Worm (Caenorhabditis elegans) whole organism, late embryonic: ENCODE data around the gene Y82E9BR.6.

Experiments used
- F13H6.1 ChIP-seq: sonication (generic microtip); optimal IDR thresholded peaks from 2 replicates; lab custom pipeline; 2016; ENCODE audit warnings: missing genetic modification characterization, missing compliant biosample characterization
- T23F11.4 ChIP-seq: fragments of 200-800 bp; sonication (Bioruptor generic); optimal IDR thresholded peaks from 2 replicates; lab custom pipeline; 2018; ENCODE audit warnings: mild to moderate bottlenecking, missing genetic modification characterization, missing compliant biosample characterization
- ceh-14 ChIP-seq: sonication (generic microtip); optimal IDR thresholded peaks from 2 replicates; lab custom pipeline; 2016; ENCODE audit warnings: missing genotype, missing genetic modification characterization, missing compliant biosample characterization
- ceh-22 ChIP-seq: sonication (generic microtip); optimal IDR thresholded peaks from 2 replicates; lab custom pipeline; 2017; ENCODE audit warnings: missing biosample characterization, missing genetic modification characterization
- ceh-24 ChIP-seq: sonication (generic microtip); optimal IDR thresholded peaks from 2 replicates; lab custom pipeline; 2016; ENCODE audit warnings: mild to moderate bottlenecking, missing genetic modification characterization, missing compliant biosample characterization
- ceh-30 ChIP-seq: fragments of 150-350 bp; optimal IDR thresholded peaks from 2 replicates; lab custom pipeline; 2014; ENCODE audit warnings: missing biosample characterization, missing genetic modification characterization
- ceh-31 ChIP-seq: sonication (generic microtip); optimal IDR thresholded peaks from 2 replicates; lab custom pipeline; 2016; ENCODE audit warnings: missing genetic modification characterization, missing compliant biosample characterization
- ceh-34 ChIP-seq: sonication (generic microtip); optimal IDR thresholded peaks from 2 replicates; lab custom pipeline; 2016; ENCODE audit warnings: mild to moderate bottlenecking, missing genetic modification characterization, missing compliant biosample characterization
- ceh-45 ChIP-seq: fragments of 200-800 bp; sonication (Bioruptor generic); IDR thresholded peaks from 2 replicates; pipeline ENCODE4 v1.3.6; 2022; ENCODE audit warnings: missing genetic modification reagents, missing genetic modification characterization, missing compliant biosample characterization
- ceh-48 ChIP-seq: sonication (generic microtip); optimal IDR thresholded peaks from 2 replicates; lab custom pipeline; 2016; ENCODE audit warnings: missing genetic modification characterization, inconsistent platforms, missing compliant biosample characterization
- ceh-6 ChIP-seq: fragments of 200-800 bp; sonication (Bioruptor generic); optimal IDR thresholded peaks from 2 replicates; lab custom pipeline; 2018; ENCODE audit warnings: mild to moderate bottlenecking, missing genetic modification characterization, missing compliant biosample characterization
- che-1 ChIP-seq: sonication (generic microtip); optimal IDR thresholded peaks from 2 replicates; lab custom pipeline; 2016; ENCODE audit warnings: mild to moderate bottlenecking, missing genetic modification characterization, missing compliant biosample characterization
- dmd-4 ChIP-seq: sonication (generic microtip); optimal IDR thresholded peaks from 2 replicates; lab custom pipeline; 2016; ENCODE audit warnings: borderline replicate concordance, missing genetic modification characterization, missing compliant biosample characterization
- ets-4 ChIP-seq: sonication (generic microtip); optimal IDR thresholded peaks from 2 replicates; lab custom pipeline; 2016; ENCODE audit warnings: missing genetic modification characterization, missing compliant biosample characterization
- fkh-6 ChIP-seq: sonication (generic microtip); optimal IDR thresholded peaks from 2 replicates; lab custom pipeline; 2016; ENCODE audit warnings: missing genetic modification characterization, missing compliant biosample characterization
- gmeb-2 ChIP-seq: sonication (generic microtip); optimal IDR thresholded peaks from 2 replicates; lab custom pipeline; 2016; ENCODE audit warnings: missing genetic modification characterization, inconsistent platforms, missing compliant biosample characterization
- hlh-6 ChIP-seq: sonication (generic microtip); optimal IDR thresholded peaks from 2 replicates; lab custom pipeline; 2016; ENCODE audit warnings: missing genotype, missing genetic modification characterization, missing compliant biosample characterization
- lim-6 ChIP-seq: sonication (generic microtip); optimal IDR thresholded peaks from 2 replicates; lab custom pipeline; 2016; ENCODE audit warnings: missing genetic modification characterization, missing compliant biosample characterization
- lin-11 ChIP-seq: fragments of 200-800 bp; sonication (Bioruptor generic); optimal IDR thresholded peaks from 2 replicates; lab custom pipeline; 2018; ENCODE audit warnings: mild to moderate bottlenecking, missing genetic modification characterization, missing compliant biosample characterization
- madf-2 ChIP-seq: sonication (generic microtip); optimal IDR thresholded peaks from 2 replicates; lab custom pipeline; 2017; ENCODE audit warnings: missing genetic modification characterization, missing compliant biosample characterization
- mec-3 ChIP-seq: sonication (generic microtip); optimal IDR thresholded peaks from 2 replicates; lab custom pipeline; 2016; ENCODE audit warnings: borderline replicate concordance, missing genetic modification characterization, missing compliant biosample characterization
- nfya-1 ChIP-seq: sonication (generic microtip); optimal IDR thresholded peaks from 2 replicates; lab custom pipeline; 2017; ENCODE audit warnings: missing genetic modification characterization, mild to moderate bottlenecking, missing compliant biosample characterization, antibody characterized with exemption, moderate library complexity
- npax-4 ChIP-seq: sonication (generic microtip); optimal IDR thresholded peaks from 2 replicates; lab custom pipeline; 2016; ENCODE audit warnings: missing genetic modification characterization, missing compliant biosample characterization
- odd-2 ChIP-seq: sonication (generic microtip); optimal IDR thresholded peaks from 2 replicates; lab custom pipeline; 2017; ENCODE audit warnings: antibody characterized with exemption, mild to moderate bottlenecking, missing genetic modification characterization, missing compliant biosample characterization
- pag-3 ChIP-seq: sonication (generic microtip); optimal IDR thresholded peaks from 2 replicates; lab custom pipeline; 2016; ENCODE audit warnings: missing compliant biosample characterization, missing genetic modification characterization, borderline replicate concordance
- pat-9 ChIP-seq: fragments of 200-800 bp; sonication (Bioruptor generic); optimal IDR thresholded peaks from 2 replicates; lab custom pipeline; 2018; ENCODE audit warnings: mild to moderate bottlenecking, missing genetic modification characterization, moderate library complexity, missing compliant biosample characterization
- pax-1 ChIP-seq: fragments of 150-350 bp; optimal IDR thresholded peaks from 2 replicates; lab custom pipeline; 2014; ENCODE audit warnings: missing biosample characterization, missing genetic modification characterization
- pha-2 ChIP-seq: sonication (generic microtip); optimal IDR thresholded peaks from 2 replicates; lab custom pipeline; 2017; ENCODE audit warnings: mild to moderate bottlenecking, missing genetic modification characterization, missing compliant biosample characterization
- pqm-1 ChIP-seq: sonication (generic microtip); optimal IDR thresholded peaks from 2 replicates; lab custom pipeline; 2016; ENCODE audit warnings: missing genetic modification characterization, missing compliant biosample characterization
- ref-2 ChIP-seq: sonication (generic microtip); optimal IDR thresholded peaks from 2 replicates; lab custom pipeline; 2016; ENCODE audit warnings: missing genetic modification characterization, missing compliant biosample characterization
- sox-4 ChIP-seq: sonication (generic microtip); optimal IDR thresholded peaks from 2 replicates; lab custom pipeline; 2017; ENCODE audit warnings: mild to moderate bottlenecking, missing genetic modification characterization, inconsistent platforms, missing compliant biosample characterization
- tbx-2 ChIP-seq: sonication (generic microtip); optimal IDR thresholded peaks from 2 replicates; lab custom pipeline; 2016; ENCODE audit warnings: missing genetic modification characterization, missing compliant biosample characterization
- tbx-7 ChIP-seq: sonication (generic microtip); optimal IDR thresholded peaks from 2 replicates; lab custom pipeline; 2016; ENCODE audit warnings: missing genotype, missing genetic modification characterization, missing compliant biosample characterization
- unc-3 ChIP-seq, 2 experiments: fragments of 200-800 bp in 1 of 2; sonication (Bioruptor generic) in 1 of 2; sonication (generic microtip) in 1 of 2; conservative IDR thresholded peaks in 1 of 2; optimal IDR thresholded peaks in 1 of 2; 2 replicates each; pipeline versions ENCODE4 v1.3.6 to Lab custom; 2016 to 2022; ENCODE audit warnings: missing compliant biosample characterization in 2 of 2, missing genetic modification characterization in 2 of 2, missing genetic modification reagents in 1 of 2
- unc-42 ChIP-seq: sonication (generic microtip); optimal IDR thresholded peaks from 2 replicates; lab custom pipeline; 2016; ENCODE audit warnings: missing genotype, missing genetic modification characterization, missing compliant biosample characterization
- unc-55 ChIP-seq: sonication (generic microtip); optimal IDR thresholded peaks from 2 replicates; lab custom pipeline; 2017; ENCODE audit warnings: missing biosample characterization, missing genetic modification reagents, missing genetic modification characterization

The Y82E9BR.6 gene

ce11 chrIII:1347003-1347402 lies 34.0 kb upstream of the Y82E9BR.6 start:
- TF ChIP-seq sox-4 (tag; lab: Kevin White, UChicago) = no peak
- no peak for TF ChIP-seq ceh-48 (tag; lab: Kevin White, UChicago)
- no peak for TF ChIP-seq unc-55 (GFP tag; lab: Kevin White, UChicago)
- no peak for TF ChIP-seq T23F11.4 (GFP tag; lab: Kevin White, UChicago)
- no peak for TF ChIP-seq lim-6 (tag; lab: Kevin White, UChicago)
- no peak for TF ChIP-seq npax-4 (tag; lab: Kevin White, UChicago)
- no peak for TF ChIP-seq dmd-4 (tag; lab: Kevin White, UChicago)
- TF ChIP-seq hlh-6 = no peak
- TF ChIP-seq pha-2 (tag; lab: Kevin White, UChicago) = no peak
- no peak for TF ChIP-seq pqm-1 (tag; lab: Kevin White, UChicago)
- TF ChIP-seq pag-3 (tag; lab: Kevin White, UChicago) = no peak
- TF ChIP-seq unc-3 (GFP tag; conservative IDR thresholded peaks at IDR 0.05; lab: Robert Waterston, UW) = no peak
- TF ChIP-seq unc-3 (tag; optimal IDR thresholded peaks at IDR 0.05; lab: Kevin White, UChicago) = no peak

DNA sequence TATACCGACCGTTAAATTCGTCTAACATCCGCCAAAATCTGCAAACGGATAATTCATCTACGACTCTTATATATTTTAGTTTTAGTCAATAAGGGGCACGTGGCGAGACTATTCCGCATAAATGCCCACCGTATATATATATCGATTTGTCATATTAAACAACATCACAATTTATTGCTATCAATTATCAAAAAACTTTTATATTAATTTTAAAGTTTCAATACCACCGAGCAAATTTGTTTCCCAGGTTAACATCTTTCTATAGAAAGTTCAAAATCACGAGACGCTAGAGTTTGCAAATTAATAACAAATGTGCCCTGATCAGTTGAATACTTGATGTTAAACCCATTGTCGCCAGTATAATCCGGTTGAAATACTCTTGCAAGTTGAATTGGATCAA lies 33.5 kb upstream of the Y82E9BR.6 start, which contains the start of gene Y82E9BL.5:
Y82E9BL.5 (minus strand) TSS at position 101 of the 400 bp plus-strand sequence.
- TF ChIP-seq tbx-2 (tag; lab: Kevin White, UChicago) (no peak), ceh-24 (tag; lab: Kevin White, UChicago) (no peak), gmeb-2 (no peak), ceh-30 (tag; lab: Kevin White, UChicago) (no peak), F13H6.1 (tag; lab: Kevin White, UChicago) (no peak), ceh-14 (tag; lab: Kevin White, UChicago) (no peak)

- TF ChIP-seq unc-42 (no peak), F13H6.1 (tag; lab: Kevin White, UChicago) (no peak), ceh-22 (tag; lab: Kevin White, UChicago) (no peak), tbx-7 (tag; lab: Kevin White, UChicago) (no peak), pax-1 (tag; lab: Kevin White, UChicago) (no peak), lin-11 (tag; lab: Kevin White, UChicago) (no peak), che-1 (tag; lab: Kevin White, UChicago) (no peak), pat-9 (tag; lab: Kevin White, UChicago) (no peak), pqm-1 (tag; lab: Kevin White, UChicago) (no peak), madf-2 (tag; lab: Kevin White, UChicago) (no peak), ceh-30 (tag; lab: Kevin White, UChicago) (no peak)
- TF ChIP-seq, all 69 proteins: peak for 0
Observed at ce11 chrIII:1349313-1349712, 31.7 kb upstream of the Y82E9BR.6 start, which contains the start of gene fbxa-25. TSS of gene fbxa-25 (minus strand) at chrIII:1349450.

DNA sequence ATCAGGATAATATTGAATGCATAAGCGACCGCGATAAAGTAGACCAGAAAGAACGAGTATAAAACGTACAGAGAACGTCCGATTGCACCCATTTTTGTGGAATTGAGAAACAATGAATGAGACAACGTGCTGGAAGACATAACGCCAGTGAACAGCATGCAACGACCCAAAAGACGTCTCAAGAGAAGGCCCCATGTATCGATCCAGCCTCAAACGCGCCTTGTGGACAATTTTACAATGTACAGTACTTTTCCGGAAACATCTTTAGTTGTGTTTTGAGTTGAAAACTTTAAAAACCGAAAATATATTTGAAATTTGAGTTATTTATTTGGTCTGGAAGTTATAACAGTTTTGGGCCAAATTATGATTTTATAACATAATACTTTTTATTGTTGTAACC lies 30.3 kb upstream of the Y82E9BR.6 start, which contains the start of gene Y82E9BL.3:
Y82E9BL.3 (minus strand) TSS at position 101 of the 400 bp plus-strand sequence.
- TF ChIP-seq odd-2 (tag; lab: Kevin White, UChicago) (no peak), ceh-22 (tag; lab: Kevin White, UChicago) (no peak), nfya-1 (no peak), ceh-6 (GFP tag; lab: Kevin White, UChicago) (no peak), ceh-31 (no peak), ceh-45 (GFP tag; lab: Robert Waterston, UW) (no peak), fkh-6 (tag; lab: Kevin White, UChicago) (no peak), ceh-48 (tag; lab: Kevin White, UChicago) (no peak), ref-2 (tag; lab: Kevin White, UChicago) (no peak), npax-4 (tag; lab: Kevin White, UChicago) (no peak), unc-42 (no peak), ceh-34 (tag; lab: Kevin White, UChicago) (no peak), ets-4 (no peak), hlh-6 (no peak), tbx-7 (tag; lab: Kevin White, UChicago) (no peak), pat-9 (tag; lab: Kevin White, UChicago) (no peak), unc-3 (GFP tag; conservative IDR thresholded peaks at IDR 0.05; lab: Robert Waterston, UW) (no peak), unc-3 (tag; optimal IDR thresholded peaks at IDR 0.05; lab: Kevin White, UChicago) (no peak), mec-3 (tag; lab: Kevin White, UChicago) (no peak), pax-1 (tag; lab: Kevin White, UChicago) (no peak)
